Fruit fly (Drosophila melanogaster) Kc167 (cell line): Measurements from ENCODE around the gene IM33.

Source experiments
- Myc ChIP-seq: fragments of >200 bp; optimal IDR thresholded peaks from 2 replicates; lab custom pipeline; 2017; ENCODE audit warnings: missing external identifiers
- Sin3A ChIP-seq: fragments of >200 bp; optimal IDR thresholded peaks from 2 replicates; lab custom pipeline; 2018; ENCODE audit warnings: missing external identifiers
- h ChIP-seq: fragments of >200 bp; optimal IDR thresholded peaks from 3 replicates; lab custom pipeline; 2018; ENCODE audit warnings: missing external identifiers
- insv ChIP-seq: fragments of >200 bp; optimal IDR thresholded peaks from 3 replicates; lab custom pipeline; 2018; ENCODE audit warnings: missing external identifiers
- psq ChIP-seq: fragments of >200 bp; optimal IDR thresholded peaks from 2 replicates; lab custom pipeline; 2017; ENCODE audit warnings: missing external identifiers
- ttk ChIP-seq: sonication (Bioruptor generic); optimal IDR thresholded peaks from 2 replicates; lab custom pipeline; 2017; ENCODE audit warnings: missing external identifiers

Gene IM33

dm6 chr2L:3711665-3712064 is 15.2 kb upstream of the IM33 start, which contains the start of gene cutlet:
Gene cutlet (minus strand): TSS chr2L:3711748.
- TF ChIP-seq h (lab: Kevin White, UChicago) (no peak), insv (lab: Kevin White, UChicago) (no peak), ttk (no peak), psq (lab: Kevin White, UChicago) (no peak), Myc (no peak), Sin3A (no peak)

dm6 chr2L:3706963-3707362 is 10.5 kb upstream of the IM33 start, which contains the start of gene CG31777:
Gene CG31777 (minus strand): TSS chr2L:3707063.
- TF ChIP-seq psq (lab: Kevin White, UChicago) = no peak
- no peak for TF ChIP-seq ttk
- TF ChIP-seq h (lab: Kevin White, UChicago) = no peak
- TF ChIP-seq Myc = no peak
- no peak for TF ChIP-seq insv (lab: Kevin White, UChicago)
- no peak for TF ChIP-seq Sin3A

- TF ChIP-seq psq (lab: Kevin White, UChicago) = no peak
- TF ChIP-seq ttk = no peak
- TF ChIP-seq insv (lab: Kevin White, UChicago) = no peak
- TF ChIP-seq Myc = no peak
- TF ChIP-seq h (lab: Kevin White, UChicago) = no peak
- TF ChIP-seq Sin3A = no peak
Observed at dm6 chr2L:3705438-3705921, 9.0 kb upstream of the IM33 start, which contains the start of gene CG31778. Gene CG31778 (minus strand): TSS chr2L:3705488.

dm6 chr2L:3703260-3703659 is 6.8 kb upstream of the IM33 start, which contains the start of gene CG2816:
Gene CG2816 (plus strand): TSS chr2L:3703659.
- TF ChIP-seq psq (lab: Kevin White, UChicago) = no peak
- no peak for TF ChIP-seq Myc
- TF ChIP-seq ttk = no peak
- no peak for TF ChIP-seq h (lab: Kevin White, UChicago)
- TF ChIP-seq insv (lab: Kevin White, UChicago) = no peak
- no peak for TF ChIP-seq Sin3A

- no peak for TF ChIP-seq Sin3A
- no peak for TF ChIP-seq ttk
- TF ChIP-seq Myc = no peak
- no peak for TF ChIP-seq psq (lab: Kevin White, UChicago)
- TF ChIP-seq insv (lab: Kevin White, UChicago) = no peak
- TF ChIP-seq h (lab: Kevin White, UChicago) = no peak
Observed at dm6 chr2L:3701526-3701925, 5.1 kb upstream of the IM33 start, which contains the start of gene CG43145. Gene CG43145 (plus strand): TSS chr2L:3701826.

- no peak for TF ChIP-seq h (lab: Kevin White, UChicago)
- no peak for TF ChIP-seq psq (lab: Kevin White, UChicago)
- TF ChIP-seq Sin3A = no peak
- TF ChIP-seq insv (lab: Kevin White, UChicago) = no peak
- no peak for TF ChIP-seq Myc
- TF ChIP-seq ttk = no peak
Observed at dm6 chr2L:3700990-3701389, 4.5 kb upstream of the IM33 start, which contains the start of gene CG42467. Gene CG42467 (plus strand): TSS chr2L:3701290.

- no peak for TF ChIP-seq h (lab: Kevin White, UChicago)
- no peak for TF ChIP-seq insv (lab: Kevin White, UChicago)
- no peak for TF ChIP-seq psq (lab: Kevin White, UChicago)
- TF ChIP-seq Myc = no peak
- TF ChIP-seq ttk = no peak
- TF ChIP-seq Sin3A = no peak
Observed at dm6 chr2L:3700374-3700773, 3.9 kb upstream of the IM33 start, which contains the start of gene Sfp24C1. Gene Sfp24C1 (plus strand): TSS chr2L:3700674.

dm6 chr2L:3699895-3700294 is 3.4 kb upstream of the IM33 start, which contains the start of gene CG42465:
Gene CG42465 (plus strand): TSS chr2L:3700195.
- no peak for TF ChIP-seq Sin3A
- TF ChIP-seq h (lab: Kevin White, UChicago) = no peak
- TF ChIP-seq insv (lab: Kevin White, UChicago) = no peak
- TF ChIP-seq ttk = no peak
- no peak for TF ChIP-seq Myc
- TF ChIP-seq psq (lab: Kevin White, UChicago) = no peak

dm6 chr2L:3698992-3699514 is 2.6 kb upstream of the IM33 start, which contains the start of the genes CG10031 and CG42464:
Gene CG10031 (minus strand): TSS chr2L:3699092.
Gene CG42464 (plus strand): TSS chr2L:3699464.
- no peak for TF ChIP-seq Sin3A
- no peak for TF ChIP-seq h (lab: Kevin White, UChicago)
- TF ChIP-seq insv (lab: Kevin White, UChicago) = no peak
- no peak for TF ChIP-seq ttk

- TF ChIP-seq insv (lab: Kevin White, UChicago) (no peak), h (lab: Kevin White, UChicago) (no peak), ttk (no peak), psq (lab: Kevin White, UChicago) (no peak), Myc (no peak), Sin3A (no peak)
Observed at dm6 chr2L:3697772-3698171, 1.3 kb upstream of the IM33 start, which contains the start of gene CG3604. Gene CG3604 (minus strand): TSS chr2L:3697872.

dm6 chr2L:3695361-3695818 is 1.1 kb downstream of the IM33 start, which contains the start of gene CG16713:
Gene CG16713 (minus strand): TSS chr2L:3695411.
- TF ChIP-seq psq (lab: Kevin White, UChicago) = no peak

dm6 chr2L:3694920-3695319 is 1.5 kb downstream of the IM33 start, which contains the start of gene CG43165:
Gene CG43165 (minus strand): TSS chr2L:3695020.
- TF ChIP-seq ttk (no peak), Myc (no peak), insv (lab: Kevin White, UChicago) (no peak), h (lab: Kevin White, UChicago) (no peak), Sin3A (no peak), psq (lab: Kevin White, UChicago) (no peak)

dm6 chr2L:3693805-3694204 is 2.7 kb downstream of the IM33 start, which contains the start of gene Acp24A4:
Gene Acp24A4 (minus strand): TSS chr2L:3693905.
- no peak for TF ChIP-seq Myc
- no peak for TF ChIP-seq psq (lab: Kevin White, UChicago)
